Worm (Caenorhabditis elegans) whole organism, L3 larva: Measurements from ENCODE around the gene F59A1.11.

Experiments
- R02D3.7 ChIP-seq: fragments of 150-350 bp; optimal IDR thresholded peaks from 2 replicates; lab custom pipeline; 2014; ENCODE audit warnings: missing biosample characterization, missing genetic modification characterization
- ZK546.5 ChIP-seq: sonication (generic microtip); optimal IDR thresholded peaks from 2 replicates; lab custom pipeline; 2017; ENCODE audit warnings: missing biosample characterization, missing genetic modification characterization
- aly-2 ChIP-seq: fragments of 150-350 bp; optimal IDR thresholded peaks from 2 replicates; lab custom pipeline; 2014; ENCODE audit warnings: missing biosample characterization, missing genetic modification characterization
- ama-1 ChIP-seq: fragments of 150-350 bp; optimal IDR thresholded peaks from 2 replicates; lab custom pipeline; 2018
- ceh-16 ChIP-seq: sonication (generic microtip); optimal IDR thresholded peaks from 2 replicates; lab custom pipeline; 2017; ENCODE audit warnings: missing biosample characterization, missing genetic modification characterization
- ceh-82 ChIP-seq: fragments of 150-350 bp; optimal IDR thresholded peaks from 2 replicates; lab custom pipeline; 2014; ENCODE audit warnings: missing biosample characterization, missing genetic modification characterization
- ceh-9 ChIP-seq: sonication (generic microtip); optimal IDR thresholded peaks from 2 replicates; lab custom pipeline; 2018; ENCODE audit warnings: missing biosample characterization, missing genetic modification characterization
- egl-27 ChIP-seq: sonication (generic microtip); optimal IDR thresholded peaks from 4 replicates; lab custom pipeline; 2017; ENCODE audit warnings: missing biosample characterization, missing genetic modification reagents, missing genetic modification characterization
- egl-5 ChIP-seq: fragments of 150-350 bp; optimal IDR thresholded peaks from 2 replicates; lab custom pipeline; 2017; ENCODE audit warnings: missing biosample characterization, missing genetic modification reagents, missing genetic modification characterization, inconsistent platforms
- elt-1 ChIP-seq: fragments of 150-350 bp; optimal IDR thresholded peaks from 2 replicates; lab custom pipeline; 2014; ENCODE audit warnings: missing biosample characterization, missing genetic modification characterization
- elt-2 ChIP-seq: sonication (generic microtip); optimal IDR thresholded peaks from 2 replicates; lab custom pipeline; 2016; ENCODE audit warnings: missing genetic modification reagents, mild to moderate bottlenecking, missing genetic modification characterization, missing compliant biosample characterization
- elt-3 ChIP-seq, 3 experiments: fragments of 150-350 bp in 1 of 3; sonication (generic microtip) in 2 of 3; optimal IDR thresholded peaks; 2 replicates in 2 of 3; 4 replicates in 1 of 3; lab custom pipeline; 2014 to 2017; ENCODE audit warnings: missing biosample characterization in 3 of 3, missing genetic modification characterization in 3 of 3
- eor-1 ChIP-seq, 2 experiments: fragments of 150-350 bp; optimal IDR thresholded peaks; 2 replicates each; lab custom pipeline; 2014 to 2018; ENCODE audit warnings: missing biosample characterization in 2 of 2, missing genetic modification characterization in 2 of 2
- fkh-10 ChIP-seq: sonication (generic microtip); optimal IDR thresholded peaks from 2 replicates; lab custom pipeline; 2017; ENCODE audit warnings: missing biosample characterization, missing genetic modification reagents, missing genetic modification characterization
- fos-1 ChIP-seq: fragments of 150-350 bp; optimal IDR thresholded peaks from 2 replicates; lab custom pipeline; 2014; ENCODE audit warnings: missing biosample characterization, missing genetic modification characterization
- lin-15B ChIP-seq: fragments of 150-350 bp; optimal IDR thresholded peaks from 2 replicates; lab custom pipeline; 2014; ENCODE audit warnings: missing biosample characterization, missing genetic modification characterization
- lin-39 ChIP-seq: fragments of 150-350 bp; optimal IDR thresholded peaks from 2 replicates; lab custom pipeline; 2018; ENCODE audit warnings: missing biosample characterization, missing genetic modification reagents, missing genetic modification characterization
- lsy-12 ChIP-seq: sonication (generic microtip); optimal IDR thresholded peaks from 2 replicates; lab custom pipeline; 2016; ENCODE audit warnings: mild to moderate bottlenecking, missing genetic modification characterization, missing compliant biosample characterization
- mdl-1 ChIP-seq: fragments of 150-350 bp; optimal IDR thresholded peaks from 2 replicates; lab custom pipeline; 2014; ENCODE audit warnings: missing biosample characterization, missing genetic modification characterization
- mml-1 ChIP-seq: fragments of 150-350 bp; sonication (generic microtip); optimal IDR thresholded peaks from 3 replicates; lab custom pipeline; 2014; ENCODE audit warnings: missing biosample characterization, missing genetic modification characterization
- nfya-1 ChIP-seq: sonication (generic microtip); optimal IDR thresholded peaks from 2 replicates; lab custom pipeline; 2017; ENCODE audit warnings: missing genetic modification characterization, mild to moderate bottlenecking, missing compliant biosample characterization, antibody characterized with exemption, moderate library complexity; ENCODE audit not compliant: insufficient read depth
- nhr-11 ChIP-seq: fragments of 150-350 bp; optimal IDR thresholded peaks from 2 replicates; lab custom pipeline; 2014; ENCODE audit warnings: missing biosample characterization, missing genetic modification characterization
- nhr-23 ChIP-seq: fragments of 150-350 bp; optimal IDR thresholded peaks from 2 replicates; lab custom pipeline; 2014; ENCODE audit warnings: missing biosample characterization, missing genetic modification reagents, missing genetic modification characterization
- nhr-25 ChIP-seq: sonication (generic microtip); optimal IDR thresholded peaks from 2 replicates; lab custom pipeline; 2017; ENCODE audit warnings: missing biosample characterization, missing genetic modification characterization
- nhr-67 ChIP-seq: fragments of 150-350 bp; optimal IDR thresholded peaks from 2 replicates; lab custom pipeline; 2014; ENCODE audit warnings: missing biosample characterization, missing genetic modification characterization
- nhr-77 ChIP-seq: fragments of 150-350 bp; optimal IDR thresholded peaks from 2 replicates; lab custom pipeline; 2014; ENCODE audit warnings: missing biosample characterization, missing genetic modification characterization
- pha-4 ChIP-seq: fragments of 150-350 bp; optimal IDR thresholded peaks from 2 replicates; lab custom pipeline; 2014; ENCODE audit warnings: missing biosample characterization, missing genetic modification reagents, missing genetic modification characterization
- pqm-1 ChIP-seq: fragments of 150-350 bp; optimal IDR thresholded peaks from 2 replicates; lab custom pipeline; 2017; ENCODE audit warnings: missing biosample characterization, missing genetic modification characterization, inconsistent platforms
- skn-1 ChIP-seq: fragments of 150-350 bp; optimal IDR thresholded peaks from 2 replicates; lab custom pipeline; 2014; ENCODE audit warnings: missing biosample characterization, missing genetic modification characterization
- unc-39 ChIP-seq: sonication (generic microtip); optimal IDR thresholded peaks from 4 replicates; lab custom pipeline; 2017; ENCODE audit warnings: missing biosample characterization, missing genetic modification characterization
- unc-62 ChIP-seq: fragments of 150-350 bp; sonication (generic microtip); optimal IDR thresholded peaks from 4 replicates; lab custom pipeline; 2014; ENCODE audit warnings: missing biosample characterization, missing genetic modification reagents, missing genetic modification characterization
- zag-1 ChIP-seq: fragments of 150-350 bp; optimal IDR thresholded peaks from 2 replicates; lab custom pipeline; 2014; ENCODE audit warnings: missing biosample characterization, missing genetic modification characterization
- ztf-11 ChIP-seq: fragments of 150-350 bp; optimal IDR thresholded peaks from 2 replicates; lab custom pipeline; 2014; ENCODE audit warnings: missing biosample characterization, missing genetic modification characterization
- ztf-4 ChIP-seq: fragments of 150-350 bp; optimal IDR thresholded peaks from 2 replicates; lab custom pipeline; 2014; ENCODE audit warnings: missing biosample characterization, missing genetic modification characterization

The F59A1.11 gene

ce11 chrV:17694260-17694659 is 28.5 kb upstream of the F59A1.11 start:
- no peak for TF ChIP-seq fos-1
- TF ChIP-seq elt-2 (tag; lab: Kevin White, UChicago) = peak; percentile 47

ce11 chrV:17690922-17691321 is 25.1 kb upstream of the F59A1.11 start, which contains the start of gene F59A1.13:
F59A1.13 (minus strand) TSS chrV:17691022.
- TF ChIP-seq nfya-1 (tag; lab: Kevin White, UChicago) (no peak), skn-1 (tag; lab: Kevin White, UChicago) (no peak), ceh-82 (tag; lab: Kevin White, UChicago) (no peak), nhr-25 (tag; lab: Kevin White, UChicago) (no peak), ceh-9 (tag; lab: Kevin White, UChicago) (no peak), elt-1 (tag; lab: Kevin White, UChicago) (no peak), egl-27 (tag; lab: Kevin White, UChicago) (no peak), eor-1 (tag; optimal IDR thresholded peaks at IDR 0.05; lab: Kevin White, UChicago) (no peak), pqm-1 (tag; lab: Kevin White, UChicago) (no peak), R02D3.7 (no peak), ama-1 (lab: Kevin White, UChicago) (no peak), mml-1 (tag; lab: Kevin White, UChicago) (no peak)

- no peak for TF ChIP-seq lsy-12 (tag; lab: Kevin White, UChicago)
- TF ChIP-seq ztf-4 = no peak
- no peak for TF ChIP-seq nhr-77 (tag; lab: Kevin White, UChicago)
Observed at ce11 chrV:17686852-17687251, 21.0 kb upstream of the F59A1.11 start, which contains the start of gene F59A1.18. F59A1.18 (minus strand) TSS chrV:17686952.

ce11 chrV:17684857-17685256 is 19.1 kb upstream of the F59A1.11 start, which contains the start of the genes F59A1.16 and F59A1.6:
F59A1.16 (minus strand) TSS chrV:17684957.
F59A1.6 (plus strand) TSS chrV:17685141.
- TF ChIP-seq ama-1 (lab: Kevin White, UChicago) (no peak), nfya-1 (tag; lab: Kevin White, UChicago) (no peak), unc-62 (GFP tag; lab: Kevin White, UChicago) (no peak), ztf-4 (no peak), nhr-77 (tag; lab: Kevin White, UChicago) (no peak), elt-3 (tag; optimal IDR thresholded peaks at IDR 0.05; lab: Kevin White, UChicago) (no peak), ZK546.5 (no peak), nhr-11 (tag; lab: Kevin White, UChicago) (no peak), zag-1 (no peak), lin-39 (tag; lab: Kevin White, UChicago) (no peak), nhr-23 (tag; lab: Kevin White, UChicago) (no peak), R02D3.7 (no peak), lin-15B (tag; lab: Kevin White, UChicago) (no peak), elt-1 (tag; lab: Kevin White, UChicago) (no peak), nhr-67 (tag; lab: Kevin White, UChicago) (no peak), ceh-16 (tag; lab: Kevin White, UChicago) (no peak), aly-2 (tag; lab: Kevin White, UChicago) (no peak), fkh-10 (GFP tag; lab: Kevin White, UChicago) (no peak), pqm-1 (tag; lab: Kevin White, UChicago) (no peak)

ce11 chrV:17683763-17684162 is 18.0 kb upstream of the F59A1.11 start, which contains the start of gene F59A1.15:
F59A1.15 (minus strand) TSS chrV:17683863.
- no peak for TF ChIP-seq nhr-77 (tag; lab: Kevin White, UChicago)
- TF ChIP-seq R02D3.7 = no peak
- TF ChIP-seq nhr-67 (tag; lab: Kevin White, UChicago) = no peak
- no peak for TF ChIP-seq pha-4 (tag; lab: Kevin White, UChicago)
- no peak for TF ChIP-seq nhr-25 (tag; lab: Kevin White, UChicago)
- TF ChIP-seq ztf-11 (tag; lab: Kevin White, UChicago) = no peak
- no peak for TF ChIP-seq unc-39
- no peak for TF ChIP-seq mdl-1 (tag; lab: Kevin White, UChicago)
- no peak for TF ChIP-seq elt-2 (tag; lab: Kevin White, UChicago)
- no peak for TF ChIP-seq egl-5 (tag; lab: Kevin White, UChicago)
- no peak for TF ChIP-seq lin-15B (tag; lab: Kevin White, UChicago)
- no peak for TF ChIP-seq pqm-1 (tag; lab: Kevin White, UChicago)
